Fruit fly (Drosophila melanogaster): ENCODE data around the gene Jasper.

Jasper gene

dm6 chr3R:30009173-30009572 is 43.1 kb upstream of the Jasper start, which contains the start of gene CG7912:
TSS of gene CG7912 (minus strand) at chr3R:30009189.
- TF ChIP-seq topi (GFP tag; optimal IDR thresholded peaks at IDR 0.05): no peak
- no peak for TF ChIP-seq svp (GFP tag)
- TF ChIP-seq Gug (GFP tag; IDR thresholded peaks at IDR 0.05): no peak
- no peak for TF ChIP-seq acj6 (GFP tag; optimal IDR thresholded peaks at IDR 0.05)
- no peak for TF ChIP-seq CG6808 (GFP tag; optimal IDR thresholded peaks at IDR 0.05)
- no peak for TF ChIP-seq CG1621 (tag; optimal IDR thresholded peaks at IDR 0.05)
- no peak for TF ChIP-seq CG8319 (GFP tag; optimal IDR thresholded peaks at IDR 0.05)

DNA sequence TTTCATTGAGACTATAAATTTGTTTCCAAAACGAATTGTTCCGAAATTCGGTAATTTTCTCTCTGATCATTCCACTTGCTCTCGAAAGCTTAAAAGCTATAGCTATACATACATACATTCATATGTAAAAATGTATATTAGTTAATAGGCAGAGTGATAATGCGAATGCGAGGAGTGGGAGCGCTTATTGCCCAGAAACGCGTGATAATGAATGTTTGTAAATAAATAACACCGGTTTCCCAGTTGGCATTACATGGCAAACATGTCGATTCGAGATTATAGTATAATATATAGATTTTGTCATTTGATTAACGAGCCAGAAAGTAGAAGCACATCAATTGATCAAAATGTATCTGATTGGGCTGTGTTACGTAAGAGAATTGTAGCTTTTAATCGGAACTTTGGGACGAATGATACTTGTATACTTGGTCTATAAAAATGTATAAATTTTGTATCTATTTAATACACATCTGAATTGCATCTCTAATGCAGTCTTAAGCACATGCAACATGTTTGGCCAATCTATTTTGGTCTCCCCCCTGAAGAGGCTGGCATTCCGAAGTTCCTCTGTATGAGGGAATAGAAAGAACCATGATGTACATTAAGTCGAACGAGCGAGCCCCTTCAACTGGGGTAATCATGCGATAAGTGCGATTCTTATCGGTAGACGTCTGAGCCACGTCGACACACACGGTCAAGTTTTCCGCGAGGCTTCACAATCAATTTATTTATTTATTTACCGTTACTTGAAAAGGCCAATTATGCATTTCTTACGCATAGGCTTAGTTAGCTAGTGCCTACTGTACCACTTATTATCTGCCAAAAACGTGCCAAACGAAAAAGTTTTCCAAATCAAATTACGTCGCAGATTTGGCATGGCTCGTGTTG is 39.5 kb upstream of the Jasper start:
- TF ChIP-seq Sox102F (GFP tag; optimal IDR thresholded peaks at IDR 0.05) (no peak), Ets96B (tag; optimal IDR thresholded peaks at IDR 0.05) (no peak), CG11762 (GFP tag; optimal IDR thresholded peaks at IDR 0.05; ENCODE audit: insufficient read depth) (no peak), vri (GFP tag; optimal IDR thresholded peaks at IDR 0.05) (peak; percentile 68), topi (GFP tag; optimal IDR thresholded peaks at IDR 0.05) (no peak), CG3919 (GFP tag; optimal IDR thresholded peaks at IDR 0.05) (no peak), OdsH (GFP tag; optimal IDR thresholded peaks at IDR 0.05) (peak; percentile 25), ss (GFP tag; optimal IDR thresholded peaks at IDR 0.05) (no peak), Met (GFP tag; optimal IDR thresholded peaks at IDR 0.05) (no peak), fd59A (GFP tag; optimal IDR thresholded peaks at IDR 0.05) (no peak), CG8632 (GFP tag; optimal IDR thresholded peaks at IDR 0.05) (no peak), spab (GFP tag; optimal IDR thresholded peaks at IDR 0.05) (no peak), Sox15 (GFP tag; optimal IDR thresholded peaks at IDR 0.05) (no peak), Sox14 (GFP tag; optimal IDR thresholded peaks at IDR 0.05) (peak; percentile 27), CG4318 (GFP tag; optimal IDR thresholded peaks at IDR 0.05) (no peak), Eip78C (GFP tag) (peak; percentile 69), lz (GFP tag; optimal IDR thresholded peaks at IDR 0.05) (no peak), Smox (GFP tag; optimal IDR thresholded peaks at IDR 0.05) (no peak), CG1621 (tag; optimal IDR thresholded peaks at IDR 0.05) (no peak), CG9139 (GFP tag; optimal IDR thresholded peaks at IDR 0.05) (no peak), fkh (GFP tag; optimal IDR thresholded peaks at IDR 0.05) (peak; percentile 70), CG34406 (GFP tag; optimal IDR thresholded peaks at IDR 0.05) (no peak), CG6808 (GFP tag; optimal IDR thresholded peaks at IDR 0.05) (no peak), CG8119 (GFP tag; IDR thresholded peaks at IDR 0.05) (peak; percentile 46; the same call in 1 of the 3 replicates), Gug (GFP tag; IDR thresholded peaks at IDR 0.05) (no peak), Hr39 (GFP tag; optimal IDR thresholded peaks at IDR 0.05) (no peak), CG15336 (GFP tag; IDR thresholded peaks at IDR 0.05) (peak; percentile 64), Ets21C (GFP tag; optimal IDR thresholded peaks at IDR 0.05) (no peak), esn (GFP tag; optimal IDR thresholded peaks at IDR 0.05) (no peak), CG6276 (GFP tag; optimal IDR thresholded peaks at IDR 0.05) (no peak), svp (GFP tag) (peak; percentile 44), CG31627 (GFP tag; optimal IDR thresholded peaks at IDR 0.05) (peak; percentile 17), Hr38 (GFP tag; optimal IDR thresholded peaks at IDR 0.05) (no peak), dsx (GFP tag; optimal IDR thresholded peaks at IDR 0.05; ENCODE audit: poor library complexity, severe bottlenecking) (no peak), net (GFP tag; optimal IDR thresholded peaks at IDR 0.05) (peak; percentile 23), acj6 (GFP tag; optimal IDR thresholded peaks at IDR 0.05) (no peak), CG32006 (GFP tag; optimal IDR thresholded peaks at IDR 0.05) (peak; percentile 53), CG7368 (GFP tag; optimal IDR thresholded peaks at IDR 0.05) (no peak), pdm3 (GFP tag; optimal IDR thresholded peaks at IDR 0.05) (no peak), Eip93F (GFP tag; optimal IDR thresholded peaks at IDR 0.05) (no peak), Hr4 (GFP tag; optimal IDR thresholded peaks at IDR 0.05) (peak; percentile 55), CG11294 (GFP tag; IDR thresholded peaks at IDR 0.05) (peak; percentile 34; the same call in 1 of the 2 replicates), CG3032 (tag; optimal IDR thresholded peaks at IDR 0.05) (no peak), eg (GFP tag; IDR thresholded peaks at IDR 0.05) (peak; percentile 62), CG6854 (GFP tag; optimal IDR thresholded peaks at IDR 0.05) (no peak), fd85E (GFP tag; optimal IDR thresholded peaks at IDR 0.05) (no peak), Eip75B (GFP tag; optimal IDR thresholded peaks at IDR 0.05) (no peak)

Data from whole organism, prepupa.